Worm (Caenorhabditis elegans) whole organism, late embryonic: ENCODE results near the gene F22E12.3.

ENCODE experiments used
- C38D4.7 ChIP-seq: fragments of 200-800 bp; sonication (Bioruptor generic); optimal IDR thresholded peaks from 2 replicates; lab custom pipeline; 2018; ENCODE audit warnings: mild to moderate bottlenecking, missing genetic modification characterization, moderate library complexity, missing compliant biosample characterization
- F13H6.1 ChIP-seq: sonication (generic microtip); optimal IDR thresholded peaks from 2 replicates; lab custom pipeline; 2016; ENCODE audit warnings: missing genetic modification characterization, missing compliant biosample characterization
- Y22D7AL.16 ChIP-seq: sonication (generic microtip); optimal IDR thresholded peaks from 2 replicates; lab custom pipeline; 2016; ENCODE audit warnings: missing genetic modification characterization, missing compliant biosample characterization
- ahr-1 ChIP-seq: sonication (generic microtip); optimal IDR thresholded peaks from 2 replicates; lab custom pipeline; 2016; ENCODE audit warnings: missing genetic modification characterization, missing compliant biosample characterization
- ceh-14 ChIP-seq: sonication (generic microtip); optimal IDR thresholded peaks from 2 replicates; lab custom pipeline; 2016; ENCODE audit warnings: missing genotype, missing genetic modification characterization, missing compliant biosample characterization
- ceh-19 ChIP-seq: fragments of 200-800 bp; sonication (Bioruptor generic); optimal IDR thresholded peaks from 2 replicates; lab custom pipeline; 2018; ENCODE audit warnings: mild to moderate bottlenecking, missing genetic modification characterization, missing compliant biosample characterization
- ceh-2 ChIP-seq: sonication (generic microtip); optimal IDR thresholded peaks from 2 replicates; lab custom pipeline; 2016; ENCODE audit warnings: missing genotype, missing genetic modification characterization, missing compliant biosample characterization
- ceh-34 ChIP-seq: sonication (generic microtip); optimal IDR thresholded peaks from 2 replicates; lab custom pipeline; 2016; ENCODE audit warnings: mild to moderate bottlenecking, missing genetic modification characterization, missing compliant biosample characterization
- ceh-45 ChIP-seq: fragments of 200-800 bp; sonication (Bioruptor generic); IDR thresholded peaks from 2 replicates; pipeline ENCODE4 v1.3.6; 2022; ENCODE audit warnings: missing genetic modification reagents, missing genetic modification characterization, missing compliant biosample characterization
- ceh-6 ChIP-seq: fragments of 200-800 bp; sonication (Bioruptor generic); optimal IDR thresholded peaks from 2 replicates; lab custom pipeline; 2018; ENCODE audit warnings: mild to moderate bottlenecking, missing genetic modification characterization, missing compliant biosample characterization
- che-1 ChIP-seq: sonication (generic microtip); optimal IDR thresholded peaks from 2 replicates; lab custom pipeline; 2016; ENCODE audit warnings: mild to moderate bottlenecking, missing genetic modification characterization, missing compliant biosample characterization
- dmd-4 ChIP-seq: sonication (generic microtip); optimal IDR thresholded peaks from 2 replicates; lab custom pipeline; 2016; ENCODE audit warnings: borderline replicate concordance, missing genetic modification characterization, missing compliant biosample characterization
- dve-1 ChIP-seq: sonication (generic microtip); optimal IDR thresholded peaks from 2 replicates; lab custom pipeline; 2017; ENCODE audit warnings: antibody characterized with exemption, mild to moderate bottlenecking, missing genetic modification characterization, missing compliant biosample characterization
- elt-4 ChIP-seq: sonication (generic microtip); optimal IDR thresholded peaks from 2 replicates; lab custom pipeline; 2016; ENCODE audit warnings: missing genetic modification characterization, missing compliant biosample characterization
- fkh-6 ChIP-seq: sonication (generic microtip); optimal IDR thresholded peaks from 2 replicates; lab custom pipeline; 2016; ENCODE audit warnings: missing genetic modification characterization, missing compliant biosample characterization
- hlh-13 ChIP-seq: fragments of 200-800 bp; sonication (Bioruptor generic); optimal IDR thresholded peaks from 2 replicates; lab custom pipeline; 2018; ENCODE audit warnings: mild to moderate bottlenecking, missing genetic modification characterization, missing compliant biosample characterization
- lim-6 ChIP-seq: sonication (generic microtip); optimal IDR thresholded peaks from 2 replicates; lab custom pipeline; 2016; ENCODE audit warnings: missing genetic modification characterization, missing compliant biosample characterization
- lin-11 ChIP-seq: fragments of 200-800 bp; sonication (Bioruptor generic); optimal IDR thresholded peaks from 2 replicates; lab custom pipeline; 2018; ENCODE audit warnings: mild to moderate bottlenecking, missing genetic modification characterization, missing compliant biosample characterization
- nfya-1 ChIP-seq: sonication (generic microtip); optimal IDR thresholded peaks from 2 replicates; lab custom pipeline; 2017; ENCODE audit warnings: missing genetic modification characterization, mild to moderate bottlenecking, missing compliant biosample characterization, antibody characterized with exemption, moderate library complexity
- nhr-232 ChIP-seq: sonication (generic microtip); optimal IDR thresholded peaks from 2 replicates; lab custom pipeline; 2016; ENCODE audit warnings: missing genetic modification characterization, missing compliant biosample characterization
- odd-2 ChIP-seq: sonication (generic microtip); optimal IDR thresholded peaks from 2 replicates; lab custom pipeline; 2017; ENCODE audit warnings: antibody characterized with exemption, mild to moderate bottlenecking, missing genetic modification characterization, missing compliant biosample characterization
- pag-3 ChIP-seq: sonication (generic microtip); optimal IDR thresholded peaks from 2 replicates; lab custom pipeline; 2016; ENCODE audit warnings: missing compliant biosample characterization, missing genetic modification characterization, borderline replicate concordance
- pqm-1 ChIP-seq: sonication (generic microtip); optimal IDR thresholded peaks from 2 replicates; lab custom pipeline; 2016; ENCODE audit warnings: missing genetic modification characterization, missing compliant biosample characterization
- ref-2 ChIP-seq: sonication (generic microtip); optimal IDR thresholded peaks from 2 replicates; lab custom pipeline; 2016; ENCODE audit warnings: missing genetic modification characterization, missing compliant biosample characterization
- sox-2 ChIP-seq: fragments of 200-800 bp; sonication (Bioruptor generic); IDR thresholded peaks from 2 replicates; pipeline ENCODE4 v1.3.6; 2022; ENCODE audit warnings: missing genetic modification reagents, missing genetic modification characterization, missing compliant biosample characterization
- syd-9 ChIP-seq: sonication (generic microtip); optimal IDR thresholded peaks from 2 replicates; lab custom pipeline; 2016; ENCODE audit warnings: mild to moderate bottlenecking, missing genetic modification characterization, moderate library complexity, missing compliant biosample characterization
- ttx-3 ChIP-seq: sonication (generic microtip); optimal IDR thresholded peaks from 2 replicates; lab custom pipeline; 2016; ENCODE audit warnings: missing genetic modification reagents, missing genetic modification characterization, missing compliant biosample characterization
- unc-3 ChIP-seq, 2 experiments: fragments of 200-800 bp in 1 of 2; sonication (Bioruptor generic) in 1 of 2; sonication (generic microtip) in 1 of 2; conservative IDR thresholded peaks in 1 of 2; optimal IDR thresholded peaks in 1 of 2; 2 replicates each; pipeline versions ENCODE4 v1.3.6 to Lab custom; 2016 to 2022; ENCODE audit warnings: missing compliant biosample characterization in 2 of 2, missing genetic modification characterization in 2 of 2, missing genetic modification reagents in 1 of 2
- unc-55 ChIP-seq: sonication (generic microtip); optimal IDR thresholded peaks from 2 replicates; lab custom pipeline; 2017; ENCODE audit warnings: missing biosample characterization, missing genetic modification reagents, missing genetic modification characterization
- zip-5 ChIP-seq: sonication (generic microtip); optimal IDR thresholded peaks from 2 replicates; lab custom pipeline; 2016; ENCODE audit warnings: missing genetic modification characterization, missing compliant biosample characterization
- ztf-16 ChIP-seq: sonication (generic microtip); optimal IDR thresholded peaks from 2 replicates; lab custom pipeline; 2017; ENCODE audit warnings: missing genetic modification characterization, missing compliant biosample characterization

The F22E12.3 gene

ce11 chrV:10478097-10478828 lies 15.1 kb upstream of the F22E12.3 start, which contains the start of the genes crp-1 and Y32F6B.9 (continued):
- no peak for TF ChIP-seq pqm-1 (tag; lab: Kevin White, UChicago)
- no peak for TF ChIP-seq dmd-4 (tag; lab: Kevin White, UChicago)
- no peak for TF ChIP-seq unc-55 (GFP tag; lab: Kevin White, UChicago)
- TF ChIP-seq, all 69 proteins: peak for 4

ce11 chrV:10476864-10477443 lies 13.8 kb upstream of the F22E12.3 start:
- TF ChIP-seq lim-6 (no peak), ceh-6 (GFP tag; lab: Kevin White, UChicago) (no peak), F13H6.1 (tag; lab: Kevin White, UChicago) (no peak), ttx-3 (tag; lab: Kevin White, UChicago) (no peak)

- no peak for TF ChIP-seq ceh-14 (tag; lab: Kevin White, UChicago)
- no peak for TF ChIP-seq ttx-3 (tag; lab: Kevin White, UChicago)
- TF ChIP-seq hlh-13, result no peak
- TF ChIP-seq ceh-34, result no peak
- no peak for TF ChIP-seq ceh-19
- no peak for TF ChIP-seq odd-2 (tag; lab: Kevin White, UChicago)
- no peak for TF ChIP-seq lin-11 (tag; lab: Kevin White, UChicago)
- no peak for TF ChIP-seq dve-1 (tag; lab: Kevin White, UChicago)
- TF ChIP-seq ceh-2 (tag; lab: Kevin White, UChicago), result no peak
- no peak for TF ChIP-seq Y22D7AL.16 (tag; lab: Kevin White, UChicago)
- no peak for TF ChIP-seq nhr-232
- no peak for TF ChIP-seq fkh-6 (tag; lab: Kevin White, UChicago)
- TF ChIP-seq zip-5 (tag; lab: Kevin White, UChicago), result no peak
- TF ChIP-seq, all 69 proteins: peak for 0
These were observed 12.2 kb upstream of the F22E12.3 start for ce11 chrV:10475421-10475820.

ce11 chrV:10474040-10474439 lies 10.9 kb upstream of the F22E12.3 start:
- TF ChIP-seq fkh-6 (tag; lab: Kevin White, UChicago) (no peak), unc-3 (GFP tag; conservative IDR thresholded peaks at IDR 0.05; lab: Robert Waterston, UW) (no peak), unc-3 (tag; optimal IDR thresholded peaks at IDR 0.05; lab: Kevin White, UChicago) (no peak), ztf-16 (tag; lab: Kevin White, UChicago) (no peak), F13H6.1 (tag; lab: Kevin White, UChicago) (no peak), syd-9 (tag; lab: Kevin White, UChicago) (no peak), elt-4 (tag; lab: Kevin White, UChicago) (no peak), ceh-34 (no peak), ceh-19 (no peak), hlh-13 (no peak), nhr-232 (no peak), ref-2 (tag; lab: Kevin White, UChicago) (no peak)

ce11 chrV:10472901-10473774 lies 10.0 kb upstream of the F22E12.3 start:
- no peak for TF ChIP-seq che-1
- no peak for TF ChIP-seq ahr-1 (tag; lab: Kevin White, UChicago)
- no peak for TF ChIP-seq nfya-1
- no peak for TF ChIP-seq ceh-45 (GFP tag; lab: Robert Waterston, UW)
- TF ChIP-seq sox-2 (GFP tag; lab: Robert Waterston, UW), result no peak
- TF ChIP-seq pag-3 (tag; lab: Kevin White, UChicago), result no peak
- TF ChIP-seq ref-2 (tag; lab: Kevin White, UChicago), result no peak
- no peak for TF ChIP-seq C38D4.7 (GFP tag; lab: Kevin White, UChicago)
- TF ChIP-seq ceh-14 (tag; lab: Kevin White, UChicago), result no peak
- TF ChIP-seq odd-2 (tag; lab: Kevin White, UChicago), result no peak
- TF ChIP-seq unc-3 (GFP tag; conservative IDR thresholded peaks at IDR 0.05; lab: Robert Waterston, UW), result no peak
- no peak for TF ChIP-seq unc-3 (tag; optimal IDR thresholded peaks at IDR 0.05; lab: Kevin White, UChicago)
